Worm (Caenorhabditis elegans) whole organism, L3 larva: Measurements from ENCODE around the gene pdha-1.

Experiments
- ceh-16 ChIP-seq: sonication (generic microtip); optimal IDR thresholded peaks from 2 replicates; lab custom pipeline; 2017; ENCODE audit warnings: missing biosample characterization, missing genetic modification characterization
- jun-1 ChIP-seq: fragments of 150-350 bp; optimal IDR thresholded peaks from 2 replicates; lab custom pipeline; 2014; ENCODE audit warnings: missing biosample characterization, missing genetic modification reagents, missing genetic modification characterization
- lin-15B ChIP-seq: fragments of 150-350 bp; optimal IDR thresholded peaks from 2 replicates; lab custom pipeline; 2014; ENCODE audit warnings: missing biosample characterization, missing genetic modification characterization
- lin-39 ChIP-seq: fragments of 150-350 bp; optimal IDR thresholded peaks from 2 replicates; lab custom pipeline; 2018; ENCODE audit warnings: missing biosample characterization, missing genetic modification reagents, missing genetic modification characterization
- nhr-11 ChIP-seq: fragments of 150-350 bp; optimal IDR thresholded peaks from 2 replicates; lab custom pipeline; 2014; ENCODE audit warnings: missing biosample characterization, missing genetic modification characterization
- nhr-77 ChIP-seq: fragments of 150-350 bp; optimal IDR thresholded peaks from 2 replicates; lab custom pipeline; 2014; ENCODE audit warnings: missing biosample characterization, missing genetic modification characterization
- pha-4 ChIP-seq: fragments of 150-350 bp; optimal IDR thresholded peaks from 2 replicates; lab custom pipeline; 2014; ENCODE audit warnings: missing biosample characterization, missing genetic modification reagents, missing genetic modification characterization
- pqm-1 ChIP-seq: fragments of 150-350 bp; optimal IDR thresholded peaks from 2 replicates; lab custom pipeline; 2017; ENCODE audit warnings: missing biosample characterization, missing genetic modification characterization, inconsistent platforms
- snpc-4 ChIP-seq: fragments of 150-350 bp; optimal IDR thresholded peaks from 2 replicates; lab custom pipeline; 2014; ENCODE audit warnings: missing biosample characterization, missing genetic modification characterization
- unc-39 ChIP-seq: sonication (generic microtip); optimal IDR thresholded peaks from 4 replicates; lab custom pipeline; 2017; ENCODE audit warnings: missing biosample characterization, missing genetic modification characterization

- TF ChIP-seq unc-39 (tag; lab: Kevin White, UChicago) (no peak), ceh-16 (no peak), lin-15B (tag; lab: Kevin White, UChicago) (no peak), pqm-1 (tag; lab: Kevin White, UChicago) (no peak), lin-39 (tag; lab: Kevin White, UChicago) (no peak), snpc-4 (tag; lab: Kevin White, UChicago) (no peak), jun-1 (tag; lab: Kevin White, UChicago) (no peak), pha-4 (no peak), nhr-11 (tag; lab: Kevin White, UChicago) (no peak), nhr-77 (tag; lab: Kevin White, UChicago) (no peak)
Measured at ce11 chrII:8034008-8034407, 32.1 kb upstream of the pdha-1 start.
